Worm (Caenorhabditis elegans) whole organism, dauer: ENCODE measurements around the gene tbc-18.
"Not testable (repeated sequence)": the region's sequence is repeated elsewhere in the genome, so short reads cannot be mapped to it uniquely, and the experiment has no call there.

ENCODE experiments used
- unc-62 ChIP-seq: sonication (generic microtip); optimal IDR thresholded peaks from 2 replicates; lab custom pipeline; 2017; ENCODE audit warnings: missing biosample characterization, missing genetic modification reagents, missing genetic modification characterization

tbc-18 gene

DNA sequence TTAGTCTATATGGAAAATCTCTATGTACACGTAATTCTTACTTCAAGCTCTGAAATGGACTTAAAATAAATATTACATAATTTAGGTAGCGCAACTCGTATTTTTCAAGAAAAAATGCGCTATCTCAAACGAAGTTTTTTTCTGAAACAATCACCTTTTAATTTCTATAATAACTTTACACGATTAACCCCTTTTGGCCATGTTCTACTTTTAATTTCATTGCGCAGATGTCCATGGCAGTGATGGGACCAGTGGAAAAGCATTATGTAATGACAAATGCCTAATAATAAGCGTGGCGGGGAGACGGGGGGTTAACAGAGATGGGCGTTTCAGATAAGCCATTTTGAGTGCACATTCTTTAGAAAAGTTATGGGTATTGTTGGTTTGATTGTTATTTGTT lies 13.1 kb downstream of the tbc-18 start:
- no peak for TF ChIP-seq unc-62 (GFP tag; lab: Kevin White, UChicago)

DNA sequence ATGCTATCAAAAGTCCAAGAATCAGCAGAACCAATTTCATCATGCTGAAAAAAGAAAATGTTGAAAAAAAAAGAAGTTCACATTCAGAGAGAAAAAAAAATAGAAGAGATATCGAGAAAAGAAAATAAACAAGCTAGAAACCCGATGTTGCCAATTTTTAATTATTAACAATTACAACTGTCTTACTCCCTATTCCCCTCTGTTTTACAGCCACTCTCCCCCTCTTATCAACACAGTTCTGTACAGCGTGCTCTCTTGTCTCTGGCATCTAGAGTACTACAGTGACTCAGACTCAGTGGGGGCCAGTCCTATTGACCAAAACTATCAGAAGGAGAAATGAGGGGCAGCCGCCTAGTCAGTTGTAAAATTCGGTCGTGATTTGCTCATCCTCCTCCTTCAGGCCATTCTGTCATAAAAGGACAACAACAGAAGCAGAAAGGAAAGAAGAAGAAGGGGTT lies 14.2 kb downstream of the tbc-18 start, which contains the start of gene wrk-1:
wrk-1 (minus strand) TSS at position 51 of the 458 bp plus-strand sequence.
- TF ChIP-seq unc-62 (GFP tag; lab: Kevin White, UChicago), result no peak

DNA sequence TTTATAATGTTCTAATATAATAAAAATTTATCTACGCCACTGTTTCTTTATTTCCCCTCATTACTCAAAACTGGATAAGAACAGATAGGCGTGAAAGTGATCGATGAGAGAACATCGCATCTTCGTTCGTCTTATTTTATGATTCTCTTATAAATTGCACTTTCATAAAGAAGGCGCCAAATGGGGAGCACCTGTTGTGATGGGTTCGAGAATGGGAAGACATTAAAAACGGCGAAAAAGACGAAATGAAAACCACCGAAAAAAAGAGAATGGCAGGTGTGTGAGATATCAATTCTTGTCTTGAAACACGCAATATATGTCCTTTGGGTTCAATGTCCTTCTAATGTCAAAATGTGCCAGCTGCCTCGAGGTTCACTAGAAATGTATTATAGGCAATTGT lies 15.9 kb downstream of the tbc-18 start:
- TF ChIP-seq unc-62 (GFP tag; lab: Kevin White, UChicago), result no peak

DNA sequence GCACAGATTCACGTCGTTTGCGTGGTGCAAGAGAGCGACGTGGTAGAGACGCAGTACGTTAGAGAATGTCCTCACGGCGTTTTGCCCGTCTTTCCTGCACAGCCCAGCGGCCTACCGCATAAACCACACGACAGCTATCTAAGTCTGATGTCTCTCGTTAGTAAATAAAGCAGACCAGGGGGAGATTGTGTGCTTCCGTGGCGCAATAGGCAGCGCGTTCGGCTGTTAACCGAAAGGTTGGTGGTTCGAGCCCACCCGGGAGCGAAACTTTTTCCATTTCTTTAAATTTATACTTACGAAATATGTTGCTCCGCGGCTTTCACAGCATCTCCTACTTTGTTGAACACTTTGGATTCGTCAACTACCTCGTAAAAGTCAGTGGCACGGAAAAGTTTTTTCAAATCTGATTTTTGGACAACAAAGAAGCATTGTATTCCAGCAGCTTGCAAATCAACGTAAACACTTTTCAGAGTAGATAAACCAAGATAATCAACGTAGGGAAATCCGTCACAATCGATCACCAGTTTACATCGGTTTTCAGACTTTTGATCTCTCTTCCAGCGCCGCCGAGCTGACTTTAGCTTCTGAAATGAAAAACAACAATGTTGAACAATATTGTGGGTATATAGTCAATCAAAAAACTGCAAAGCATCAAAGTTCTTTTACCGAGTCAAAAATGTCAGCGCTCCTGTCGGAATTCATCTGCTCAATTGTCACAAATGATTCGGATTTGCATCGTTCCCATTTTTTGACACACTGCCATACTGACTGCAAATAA lies 26.1 kb downstream of the tbc-18 start:
- no peak for TF ChIP-seq unc-62 (GFP tag; lab: Kevin White, UChicago)

DNA sequence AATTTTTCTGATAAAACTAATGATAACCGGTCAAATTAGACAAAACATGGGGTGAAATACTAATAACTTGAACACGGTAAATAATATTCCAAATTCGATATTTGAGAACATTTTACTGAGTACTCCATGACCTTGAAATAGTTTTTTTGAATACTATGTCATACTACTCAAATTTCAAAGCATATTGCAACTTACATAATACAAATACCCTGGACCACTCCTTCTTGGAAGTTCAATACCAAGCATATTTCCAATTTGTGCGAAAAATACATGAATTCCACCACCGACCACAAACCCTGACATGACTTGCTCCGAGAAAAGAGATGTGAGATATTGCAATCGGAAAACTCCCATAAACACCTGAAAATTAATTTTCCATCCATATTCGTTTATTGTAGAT lies 28.5 kb downstream of the tbc-18 start:
- no peak for TF ChIP-seq unc-62 (GFP tag; lab: Kevin White, UChicago)

DNA sequence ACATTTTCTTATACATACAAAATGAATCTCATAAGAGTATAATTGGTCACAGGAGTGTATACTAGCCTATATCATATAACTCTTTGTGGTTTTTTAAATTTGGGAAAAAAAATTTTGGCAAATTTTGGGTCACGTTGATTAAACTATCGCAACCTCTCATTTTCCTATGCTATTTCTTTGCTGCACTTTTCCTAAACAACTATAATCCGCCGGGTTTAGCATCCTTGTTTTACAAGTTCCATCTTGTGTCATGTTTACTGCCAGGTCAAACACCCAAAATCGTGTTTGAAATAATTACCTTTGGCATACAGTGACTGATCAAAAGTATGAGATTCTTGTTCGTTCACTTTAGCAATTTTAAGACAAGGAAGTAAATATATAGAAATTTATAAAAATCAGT lies 29.9 kb downstream of the tbc-18 start, which contains the start of gene sulp-3:
sulp-3 (minus strand) TSS at position 101 of the 400 bp plus-strand sequence.
- TF ChIP-seq unc-62 (GFP tag; lab: Kevin White, UChicago), result no peak

DNA sequence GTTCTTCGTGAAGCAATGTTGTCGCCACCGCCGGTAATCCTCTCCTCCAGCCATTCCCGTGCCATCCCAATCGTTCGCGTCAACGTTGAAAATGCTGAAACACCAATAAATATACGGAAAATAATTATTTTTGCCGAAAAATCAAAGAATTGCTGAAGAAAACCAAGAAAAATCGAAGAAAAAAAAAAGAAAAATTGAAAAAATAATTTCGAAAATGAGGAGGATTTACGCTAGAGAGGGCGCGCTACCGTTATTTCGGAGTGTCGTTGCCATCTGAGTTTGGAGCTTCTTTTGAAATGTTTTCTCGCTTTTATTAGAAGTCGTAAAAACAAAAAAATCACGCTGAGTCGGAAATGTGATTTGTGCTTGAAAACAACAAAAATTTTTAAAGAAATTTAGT lies 32.4 kb downstream of the tbc-18 start, which contains the start of gene F08F1.9:
F08F1.9 (minus strand) TSS at position 101 of the 400 bp plus-strand sequence.
- not testable (repeated sequence) for TF ChIP-seq unc-62 (GFP tag; lab: Kevin White, UChicago)

DNA sequence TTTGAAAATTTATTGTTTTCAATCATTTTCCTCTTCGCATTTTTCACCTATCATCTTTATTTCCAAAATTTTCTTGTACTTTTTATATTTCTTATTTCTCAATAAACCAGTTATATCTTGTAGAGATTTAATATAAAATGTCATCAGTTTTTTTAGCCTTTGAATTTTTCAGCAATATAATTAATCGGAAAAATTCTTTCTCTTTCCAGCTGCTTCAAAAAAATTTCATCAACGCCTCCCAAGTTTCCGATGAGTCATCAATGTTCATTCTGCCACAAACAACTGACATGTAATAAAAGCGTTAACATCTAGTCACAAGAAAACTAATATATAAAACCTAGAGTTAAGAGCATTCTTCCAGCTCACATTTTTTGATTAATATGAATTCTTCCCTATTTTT lies 34.8 kb downstream of the tbc-18 start, which contains the start of gene F08F1.4:
F08F1.4 (plus strand) TSS at position 301 of the 400 bp plus-strand sequence.
- no peak for TF ChIP-seq unc-62 (GFP tag; lab: Kevin White, UChicago)

DNA sequence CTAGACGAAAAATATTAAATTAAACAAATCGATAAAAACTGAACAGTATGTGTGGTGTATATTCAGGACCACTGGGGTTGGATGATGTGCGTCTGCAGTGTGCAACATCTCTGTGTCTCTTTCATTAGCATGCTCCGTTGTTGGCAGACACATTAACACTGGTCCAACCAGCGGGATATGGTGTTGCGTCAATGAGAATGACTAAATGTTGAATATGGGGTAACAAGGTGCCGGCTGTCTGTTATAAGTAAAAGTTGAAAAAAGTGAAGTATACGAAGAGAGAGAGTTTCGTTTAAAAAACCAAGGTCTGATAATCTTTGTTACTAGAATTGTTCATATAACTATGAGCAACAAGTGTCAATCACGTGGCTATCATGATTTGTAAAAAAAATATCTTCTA lies 38.5 kb downstream of the tbc-18 start, which contains the start of gene ced-8:
ced-8 (minus strand) TSS at position 101 of the 400 bp plus-strand sequence.
- TF ChIP-seq unc-62 (GFP tag; lab: Kevin White, UChicago), result no peak

DNA sequence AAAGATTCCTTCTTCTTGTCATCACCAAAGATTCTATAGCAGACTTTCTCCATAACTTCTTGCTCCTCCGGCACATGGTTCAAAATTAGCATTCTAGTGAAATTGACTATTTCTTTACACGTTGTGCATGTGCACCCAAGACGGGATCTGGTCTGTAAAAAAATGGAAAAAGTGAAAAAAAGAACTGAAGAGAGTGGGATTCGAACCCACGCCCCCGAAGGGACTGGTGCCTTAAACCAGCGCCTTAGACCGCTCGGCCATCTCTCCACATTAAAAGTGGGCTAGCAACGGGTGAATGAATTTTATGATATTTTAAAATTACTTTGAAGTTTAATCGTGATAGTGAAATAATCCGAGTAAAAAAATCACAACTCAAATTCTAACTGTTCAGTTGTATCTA lies 39.4 kb downstream of the tbc-18 start:
- no peak for TF ChIP-seq unc-62 (GFP tag; lab: Kevin White, UChicago)

DNA sequence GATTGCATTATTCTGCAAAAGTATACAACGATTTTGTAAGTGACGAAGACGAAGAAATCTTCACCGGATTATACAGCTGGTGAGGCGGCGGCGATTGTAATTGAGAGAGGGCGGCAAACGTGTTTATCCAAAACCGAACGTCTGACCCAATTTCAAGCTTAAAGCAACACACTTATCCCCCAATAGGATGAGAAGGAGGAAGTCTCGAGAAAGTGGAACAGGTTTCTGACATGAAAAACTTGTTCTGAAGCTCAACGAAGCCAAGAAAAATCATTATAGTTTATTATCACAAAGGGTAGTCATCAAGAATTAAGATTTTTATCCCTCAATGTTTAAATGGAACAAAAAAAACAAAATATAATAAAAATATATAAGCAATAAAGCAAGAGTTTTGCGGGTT lies 40.0 kb downstream of the tbc-18 start, which contains the start of gene spp-13:
spp-13 (minus strand) TSS at position 143 of the 400 bp plus-strand sequence.
- no peak for TF ChIP-seq unc-62 (GFP tag; lab: Kevin White, UChicago)

DNA sequence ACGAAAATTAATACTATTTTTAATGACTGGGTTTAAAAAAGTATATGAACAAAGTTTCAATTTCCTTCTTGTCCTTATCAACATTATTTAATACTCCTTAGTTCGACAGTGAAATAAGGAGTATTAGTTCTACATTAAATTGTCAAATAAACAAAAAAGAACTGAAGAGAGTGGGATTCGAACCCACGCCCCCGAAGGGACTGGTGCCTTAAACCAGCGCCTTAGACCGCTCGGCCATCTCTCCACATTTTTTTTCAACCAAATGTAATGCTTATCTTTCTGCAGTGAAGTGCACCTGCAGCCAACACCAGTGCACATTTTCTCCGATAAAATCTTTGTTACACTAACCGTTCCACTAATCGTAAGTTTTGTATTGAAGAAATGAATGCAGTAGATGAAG lies 40.9 kb downstream of the tbc-18 start:
- TF ChIP-seq unc-62 (GFP tag; lab: Kevin White, UChicago), result no peak

DNA sequence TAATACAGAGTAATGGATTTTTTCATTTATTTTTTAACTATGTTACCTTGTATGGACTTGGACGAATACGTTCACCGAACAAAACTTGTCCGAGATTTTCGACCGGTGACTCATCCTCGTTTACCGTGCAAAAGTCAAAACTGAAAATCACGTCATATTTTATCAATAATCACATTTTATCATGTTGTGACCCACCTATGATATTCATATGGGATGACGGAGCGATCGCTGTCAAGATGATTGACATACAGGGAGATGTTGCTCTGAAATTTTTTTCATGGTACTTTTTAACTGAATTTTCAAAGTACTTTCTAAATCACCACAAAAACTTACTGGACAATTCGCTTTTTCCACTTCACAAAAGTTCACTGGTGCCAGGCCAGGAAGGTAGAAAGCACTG lies 43.2 kb downstream of the tbc-18 start:
- TF ChIP-seq unc-62 (GFP tag; lab: Kevin White, UChicago), result no peak

DNA sequence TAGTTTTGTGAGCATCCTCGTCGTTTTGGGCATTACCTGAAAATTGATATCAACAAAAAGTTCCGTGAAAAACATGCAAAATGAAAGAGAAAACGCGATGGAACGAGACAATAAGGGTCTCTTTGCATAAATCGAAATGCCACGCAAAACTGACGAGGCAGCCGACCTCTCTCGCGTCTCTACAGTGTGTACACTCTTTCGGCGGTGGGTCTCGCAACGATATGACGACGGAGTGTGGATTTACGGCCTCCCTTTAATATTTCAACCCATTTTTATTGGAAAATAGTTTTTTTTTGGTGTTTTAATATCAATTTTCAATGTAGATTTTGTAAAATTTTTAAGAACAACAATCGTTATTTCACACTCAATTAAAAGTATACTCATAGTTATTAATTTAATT lies 43.7 kb downstream of the tbc-18 start, which contains the start of gene tag-123:
tag-123 (minus strand) TSS at position 36 of the 400 bp plus-strand sequence.
- TF ChIP-seq unc-62 (GFP tag; lab: Kevin White, UChicago), result no peak

DNA sequence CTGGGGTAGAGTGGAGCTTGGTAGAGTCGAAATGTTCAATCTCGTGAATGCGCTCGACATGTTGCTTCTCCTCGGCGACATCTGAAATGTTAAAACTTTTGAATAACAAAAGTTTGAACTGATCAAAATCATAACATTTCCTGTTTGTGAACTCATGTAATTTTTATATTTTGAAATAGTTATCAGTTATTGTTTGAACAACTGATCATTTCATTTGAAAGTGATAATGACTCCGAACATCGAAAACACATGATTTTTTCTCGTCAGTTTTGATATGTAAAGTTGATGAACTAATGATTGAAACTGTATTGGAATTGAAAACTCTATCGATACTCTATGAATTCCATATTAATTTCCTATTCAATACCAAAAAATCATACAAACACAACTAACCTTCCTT lies 44.8 kb downstream of the tbc-18 start:
- no peak for TF ChIP-seq unc-62 (GFP tag; lab: Kevin White, UChicago)

DNA sequence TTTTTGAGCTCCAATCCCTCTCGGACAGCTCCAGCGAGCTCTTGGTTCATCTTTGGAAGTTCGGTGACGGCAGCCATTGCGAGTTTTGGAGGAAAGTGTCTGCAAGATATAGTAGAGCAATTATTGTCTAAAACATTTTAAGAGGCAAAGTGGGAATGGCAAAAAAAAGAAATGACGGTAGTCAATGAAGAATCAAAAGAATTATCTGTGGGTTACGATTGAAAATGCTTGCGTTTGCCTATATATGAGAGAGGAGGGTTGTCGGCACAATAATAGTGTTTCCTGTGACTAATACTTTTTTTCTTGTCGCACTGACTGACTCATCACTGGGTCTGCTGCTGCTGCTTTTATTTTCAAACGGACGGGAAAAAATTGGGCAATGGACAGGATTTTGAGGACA lies 45.3 kb downstream of the tbc-18 start, which contains the start of gene tth-1:
tth-1 (minus strand) TSS at position 101 of the 400 bp plus-strand sequence.
- no peak for TF ChIP-seq unc-62 (GFP tag; lab: Kevin White, UChicago)
